Fruit fly (Drosophila melanogaster) whole organism, embryonic: ENCODE results near the gene CG43121.

Experiments
- Asciz ChIP-seq: fragments of 200-800 bp; sonication (Bioruptor generic); optimal IDR thresholded peaks from 2 replicates; lab custom pipeline; 2017; ENCODE audit warnings: missing biosample characterization, mild to moderate bottlenecking, missing genetic modification characterization, missing genetic modification reagents
- CG10366 ChIP-seq: fragments of 200-800 bp; sonication (Bioruptor generic); IDR thresholded peaks from 2 replicates; pipeline ENCODE4 v1.3.6; 2022; ENCODE audit warnings: missing biosample characterization, missing genetic modification characterization
- CG11247 ChIP-seq: fragments of 200-800 bp; sonication (Bioruptor generic); IDR thresholded peaks from 2 replicates; pipeline ENCODE4 v1.3.6; 2022; ENCODE audit warnings: missing biosample characterization, missing genetic modification characterization
- CG11398 ChIP-seq: fragments of 200-800 bp; sonication (Bioruptor generic); optimal IDR thresholded peaks from 2 replicates; lab custom pipeline; 2016; ENCODE audit warnings: missing biosample characterization, missing genetic modification characterization
- CG11560 ChIP-seq: fragments of 200-800 bp; sonication (Bioruptor generic); IDR thresholded peaks from 3 replicates; pipeline ENCODE4 v1.3.6; 2022; ENCODE audit warnings: missing biosample characterization, missing genetic modification characterization
- CG12071 ChIP-seq: fragments of 200-800 bp; sonication (Bioruptor generic); optimal IDR thresholded peaks from 3 replicates; lab custom pipeline; 2018; ENCODE audit warnings: missing biosample characterization, mild to moderate bottlenecking, missing genetic modification characterization
- CG13296 ChIP-seq: fragments of 200-800 bp; sonication (Bioruptor generic); optimal IDR thresholded peaks from 3 replicates; lab custom pipeline; 2018; ENCODE audit warnings: missing biosample characterization, mild to moderate bottlenecking, missing genetic modification characterization
- CG13624 ChIP-seq: fragments of 200-800 bp; sonication (Bioruptor generic); optimal IDR thresholded peaks from 2 replicates; lab custom pipeline; 2016; ENCODE audit warnings: missing biosample characterization, missing genetic modification characterization
- CG14014 ChIP-seq: fragments of 200-800 bp; sonication (Bioruptor generic); IDR thresholded peaks from 2 replicates; pipeline ENCODE4 v1.3.6; 2022; ENCODE audit warnings: missing biosample characterization, missing genetic modification characterization
- CG17359 ChIP-seq: fragments of 200-800 bp; sonication (Bioruptor generic); optimal IDR thresholded peaks from 3 replicates; lab custom pipeline; 2018; ENCODE audit warnings: missing biosample characterization, mild to moderate bottlenecking, missing genetic modification characterization, moderate library complexity
- CG17385 ChIP-seq: fragments of 200-800 bp; sonication (Bioruptor generic); optimal IDR thresholded peaks from 3 replicates; lab custom pipeline; 2018; ENCODE audit warnings: missing biosample characterization, mild to moderate bottlenecking, missing genetic modification characterization
- CG30403 ChIP-seq: fragments of 200-800 bp; sonication (Bioruptor generic); optimal IDR thresholded peaks from 3 replicates; lab custom pipeline; 2016; ENCODE audit warnings: missing biosample characterization, missing genetic modification characterization
- CG42726 ChIP-seq: fragments of 200-800 bp; sonication (Bioruptor generic); IDR thresholded peaks from 2 replicates; pipeline ENCODE4 v1.3.6; 2022; ENCODE audit warnings: missing biosample characterization, missing genetic modification characterization; ENCODE audit not compliant: partially characterized antibody
- CG4282 ChIP-seq: fragments of 200-800 bp; sonication (Bioruptor generic); optimal IDR thresholded peaks from 2 replicates; lab custom pipeline; 2016; ENCODE audit warnings: missing biosample characterization, missing genetic modification characterization
- CG4328 ChIP-seq: fragments of 200-800 bp; sonication (Bioruptor generic); optimal IDR thresholded peaks from 3 replicates; lab custom pipeline; 2017; ENCODE audit warnings: missing biosample characterization, missing genetic modification reagents, missing genetic modification characterization
- CG7357 ChIP-seq: fragments of 200-800 bp; sonication (Bioruptor generic); IDR thresholded peaks from 3 replicates; pipeline ENCODE4 v1.3.6; 2022; ENCODE audit warnings: missing biosample characterization, missing genetic modification characterization
- CG7839 ChIP-seq: fragments of 200-800 bp; sonication (Bioruptor generic); optimal IDR thresholded peaks from 3 replicates; lab custom pipeline; 2018; ENCODE audit warnings: missing biosample characterization, mild to moderate bottlenecking, missing genetic modification characterization, moderate library complexity
- CG8924 ChIP-seq: fragments of 200-800 bp; optimal IDR thresholded peaks from 3 replicates; lab custom pipeline; 2019; ENCODE audit warnings: missing biosample characterization, mild to moderate bottlenecking, missing genetic modification characterization, moderate library complexity
- Camta ChIP-seq: fragments of 200-800 bp; sonication (Bioruptor generic); optimal IDR thresholded peaks from 2 replicates; lab custom pipeline; 2016; ENCODE audit warnings: missing biosample characterization, missing genetic modification characterization
- CrebB ChIP-seq: fragments of 200-800 bp; sonication (Bioruptor generic); optimal IDR thresholded peaks from 3 replicates; lab custom pipeline; 2018; ENCODE audit warnings: missing biosample characterization, mild to moderate bottlenecking, missing genetic modification characterization
- E2f1 ChIP-seq: fragments of 200-800 bp; sonication (Bioruptor generic); IDR thresholded peaks from 2 replicates; pipeline ENCODE4 v1.3.6; 2022; ENCODE audit warnings: missing biosample characterization, missing genetic modification characterization
- Eip74EF ChIP-seq, 2 experiments: fragments of 200-800 bp in 1 of 2; fragments of >200 bp in 1 of 2; sonication (Bioruptor generic) in 1 of 2; optimal IDR thresholded peaks; 2 replicates each; lab custom pipeline; 2017 to 2019; ENCODE audit warnings: missing biosample characterization in 2 of 2, missing genetic modification characterization in 2 of 2, mild to moderate bottlenecking in 1 of 2, moderate library complexity in 1 of 2
- Fer1 ChIP-seq: fragments of 200-800 bp; sonication (Bioruptor generic); optimal IDR thresholded peaks from 2 replicates; lab custom pipeline; 2017; ENCODE audit warnings: missing biosample characterization, mild to moderate bottlenecking, missing genetic modification characterization
- Gug ChIP-seq: fragments of 200-800 bp; sonication (Bioruptor generic); IDR thresholded peaks from 4 replicates; pipeline ENCODE4 v1.3.6; 2022; ENCODE audit warnings: missing biosample characterization, missing genetic modification characterization
- HHEX ChIP-seq: fragments of 200-800 bp; sonication (Bioruptor generic); optimal IDR thresholded peaks from 3 replicates; lab custom pipeline; 2017; ENCODE audit warnings: missing biosample characterization, mild to moderate bottlenecking, missing genetic modification characterization, missing genetic modification reagents
- HLH4C ChIP-seq: fragments of 200-800 bp; sonication (Bioruptor generic); IDR thresholded peaks from 3 replicates; pipeline ENCODE4 v1.3.6; 2022; ENCODE audit warnings: missing biosample characterization, missing genetic modification characterization; ENCODE audit not compliant: partially characterized antibody
- HLHmδ ChIP-seq: fragments of 200-800 bp; sonication (Bioruptor generic); optimal IDR thresholded peaks from 2 replicates; lab custom pipeline; 2018; ENCODE audit warnings: missing biosample characterization, mild to moderate bottlenecking, missing genetic modification characterization, moderate library complexity
- Hmr ChIP-seq: fragments of 200-800 bp; sonication (Bioruptor generic); optimal IDR thresholded peaks from 3 replicates; lab custom pipeline; 2017; ENCODE audit warnings: mild to moderate bottlenecking, missing biosample characterization, missing genetic modification reagents, missing genetic modification characterization
- Med ChIP-seq: fragments of 200-800 bp; sonication (Bioruptor generic); peaks from one replicate; lab custom pipeline; 2016; ENCODE audit warnings: missing biosample characterization, missing genetic modification characterization, mild to moderate bottlenecking, inconsistent platforms, moderate library complexity
- Nf-YA ChIP-seq: fragments of 200-800 bp; sonication (Bioruptor generic); IDR thresholded peaks from 2 replicates; pipeline ENCODE4 v1.3.6; 2022; ENCODE audit warnings: missing biosample characterization, missing genetic modification characterization
- Usf ChIP-seq: fragments of 200-800 bp; sonication (Bioruptor generic); optimal IDR thresholded peaks from 2 replicates; lab custom pipeline; 2017; ENCODE audit warnings: missing genotype, missing biosample characterization, missing genetic modification characterization
- bsh ChIP-seq, 2 experiments: fragments of 200-800 bp; sonication (Bioruptor generic); optimal IDR thresholded peaks; 2 replicates each; lab custom pipeline; 2017 to 2018; ENCODE audit warnings: mild to moderate bottlenecking in 2 of 2, missing biosample characterization in 2 of 2, missing genetic modification characterization in 2 of 2, moderate library complexity in 1 of 2
- caup ChIP-seq: fragments of 200-800 bp; sonication (Bioruptor generic); optimal IDR thresholded peaks from 3 replicates; lab custom pipeline; 2017; ENCODE audit warnings: missing biosample characterization, mild to moderate bottlenecking, missing genetic modification characterization, moderate library complexity; ENCODE audit not compliant: severe bottlenecking
- croc ChIP-seq: fragments of 200-800 bp; sonication (Bioruptor generic); conservative IDR thresholded peaks from 3 replicates; pipeline ENCODE4 v1.3.6; 2022; ENCODE audit warnings: missing biosample characterization, missing genetic modification characterization
- dmrt99B ChIP-seq: fragments of 200-800 bp; sonication (Bioruptor generic); optimal IDR thresholded peaks from 2 replicates; lab custom pipeline; 2018; ENCODE audit warnings: missing biosample characterization, mild to moderate bottlenecking, missing genetic modification characterization, moderate library complexity
- emc ChIP-seq: fragments of 200-800 bp; sonication (Bioruptor generic); optimal IDR thresholded peaks from 2 replicates; lab custom pipeline; 2016; ENCODE audit warnings: missing biosample characterization, missing genetic modification characterization
- eyg ChIP-seq: fragments of 200-800 bp; sonication (Bioruptor generic); optimal IDR thresholded peaks from 3 replicates; lab custom pipeline; 2016; ENCODE audit warnings: missing biosample characterization, missing genetic modification characterization
- hth ChIP-seq: fragments of >200 bp; optimal IDR thresholded peaks from 2 replicates; lab custom pipeline; 2017; ENCODE audit warnings: inconsistent platforms
- ken ChIP-seq: fragments of 200-800 bp; sonication (Bioruptor generic); IDR thresholded peaks from 3 replicates; pipeline ENCODE4 v1.3.6; 2022; ENCODE audit warnings: missing biosample characterization, missing genetic modification characterization
- lilli ChIP-seq: fragments of 200-800 bp; sonication (Bioruptor generic); optimal IDR thresholded peaks from 3 replicates; lab custom pipeline; 2016; ENCODE audit warnings: missing biosample characterization, missing genetic modification characterization
- nom ChIP-seq: fragments of 200-800 bp; sonication (Bioruptor generic); optimal IDR thresholded peaks from 2 replicates; lab custom pipeline; 2017; ENCODE audit warnings: missing biosample characterization, missing genetic modification characterization, mild to moderate bottlenecking, moderate library complexity, missing genetic modification reagents
- prd ChIP-seq, 3 experiments: fragments of >200 bp in 2 of 3; fragments of 200-800 bp in 1 of 3; sonication (Bioruptor generic) in 1 of 3; optimal IDR thresholded peaks in 2 of 3; IDR thresholded peaks in 1 of 3; 2 replicates in 2 of 3; 3 replicates in 1 of 3; pipeline versions ENCODE4 v1.3.6 to Lab custom; 2017 to 2022; ENCODE audit warnings: missing biosample characterization in 1 of 3, missing genetic modification characterization in 1 of 3
- ranshi ChIP-seq: fragments of 200-800 bp; sonication (Bioruptor generic); IDR thresholded peaks from 2 replicates; pipeline ENCODE4 v1.3.6; 2022; ENCODE audit warnings: missing biosample characterization, missing genetic modification characterization
- repo ChIP-seq: fragments of 200-800 bp; sonication (Bioruptor generic); optimal IDR thresholded peaks from 2 replicates; lab custom pipeline; 2016; ENCODE audit warnings: missing biosample characterization, missing genetic modification characterization
- shn ChIP-seq: fragments of 200-800 bp; sonication (Bioruptor generic); optimal IDR thresholded peaks from 3 replicates; lab custom pipeline; 2016; ENCODE audit warnings: missing biosample characterization, missing genetic modification characterization
- sr ChIP-seq: fragments of 200-800 bp; sonication (Bioruptor generic); IDR thresholded peaks from 3 replicates; pipeline ENCODE4 v1.3.6; 2022; ENCODE audit warnings: missing biosample characterization, missing genetic modification characterization
- unpg ChIP-seq: fragments of 200-800 bp; sonication (Bioruptor generic); optimal IDR thresholded peaks from 3 replicates; lab custom pipeline; 2018; ENCODE audit warnings: missing biosample characterization, mild to moderate bottlenecking, missing genetic modification characterization, moderate library complexity
- wor ChIP-seq: fragments of 200-800 bp; sonication (Bioruptor generic); IDR thresholded peaks from 2 replicates; pipeline ENCODE4 v1.3.6; 2022; ENCODE audit warnings: missing biosample characterization, missing genetic modification characterization

CG43121 gene

dm6 chr3L:14672387-14673110 lies at the start of gene CG43121, which contains the start of gene ome (continued):
- TF ChIP-seq Usf (GFP tag; lab: Kevin White, UChicago) (no peak), CG42726 (GFP tag; lab: Robert Waterston, UW) (0 out of 2 replicates have a peak, but pooled peaks have one; percentile 12), Eip74EF (GFP tag; optimal IDR thresholded peaks at IDR 0.05; lab: Kevin White, UChicago) (peak in 1 of 2 experiments; percentile 26), ranshi (GFP tag; lab: Robert Waterston, UW) (no peak), CG30403 (peak; percentile 26), CrebB (tag; lab: Kevin White, UChicago) (peak; percentile 23), CG7357 (GFP tag; lab: Robert Waterston, UW) (no peak), eyg (GFP tag; lab: Kevin White, UChicago) (no peak), nom (GFP tag; lab: Kevin White, UChicago) (peak; percentile 45), prd (optimal IDR thresholded peaks at IDR 0.05; lab: Kevin White, UChicago) (no peak), prd (GFP tag; IDR thresholded peaks at IDR 0.05; lab: Robert Waterston, UW) (no peak), CG17359 (tag; lab: Kevin White, UChicago) (peak; percentile 30), sr (0 out of 3 replicates have a peak, but pooled peaks have one; percentile 47), Fer1 (peak; percentile 43), unpg (GFP tag; lab: Kevin White, UChicago) (peak; percentile 22), ken (0 out of 3 replicates have a peak, but pooled peaks have one; percentile 30), CG4282 (GFP tag; lab: Kevin White, UChicago) (no peak), CG17385 (GFP tag; lab: Kevin White, UChicago) (peak; percentile 28), HHEX (GFP tag; lab: Kevin White, UChicago) (peak; percentile 19), bsh (GFP tag; optimal IDR thresholded peaks at IDR 0.05; lab: Kevin White, UChicago) (peak in 1 of 2 experiments; percentile 27), CG13296 (GFP tag; lab: Kevin White, UChicago) (peak; percentile 55), shn (peak; percentile 27), wor (no peak), HLH4C (GFP tag; lab: Robert Waterston, UW) (no peak), CG11398 (peak; percentile 10), Asciz (GFP tag; lab: Kevin White, UChicago) (peak; percentile 31), E2f1 (GFP tag; lab: Robert Waterston, UW) (peak; percentile 12; the same call in 1 of the 2 replicates), lilli (GFP tag; lab: Kevin White, UChicago) (peak; percentile 18), CG11247 (GFP tag; lab: Robert Waterston, UW) (no peak), CG4328 (GFP tag; lab: Kevin White, UChicago) (peak; percentile 35), CG11560 (tag; lab: Robert Waterston, UW) (no peak), Med (peak; percentile 85), CG12071 (peak; percentile 59), Nf-YA (GFP tag; lab: Robert Waterston, UW) (no peak), caup (GFP tag; lab: Kevin White, UChicago) (peak; percentile 62), CG10366 (GFP tag; lab: Robert Waterston, UW) (no peak), CG14014 (GFP tag; lab: Robert Waterston, UW) (0 out of 2 replicates have a peak, but pooled peaks have one; percentile 41), croc (GFP tag; lab: Robert Waterston, UW) (no peak), CG13624 (GFP tag; lab: Kevin White, UChicago) (peak; percentile 12), CG8924 (tag; lab: Kevin White, UChicago) (peak; percentile 6), hth (lab: Kevin White, UChicago) (no peak), CG7839 (tag; lab: Kevin White, UChicago) (peak; percentile 28), Gug (no peak), Hmr (no peak), dmrt99B (tag; lab: Kevin White, UChicago) (peak; percentile 33), emc (no peak), Camta (GFP tag; lab: Kevin White, UChicago) (no peak), repo (GFP tag; lab: Kevin White, UChicago) (no peak), HLHmδ (no peak)
